Worm (Caenorhabditis elegans): Measurements from ENCODE around the gene Y75B8A.31.

Gene Y75B8A.31

DNA sequence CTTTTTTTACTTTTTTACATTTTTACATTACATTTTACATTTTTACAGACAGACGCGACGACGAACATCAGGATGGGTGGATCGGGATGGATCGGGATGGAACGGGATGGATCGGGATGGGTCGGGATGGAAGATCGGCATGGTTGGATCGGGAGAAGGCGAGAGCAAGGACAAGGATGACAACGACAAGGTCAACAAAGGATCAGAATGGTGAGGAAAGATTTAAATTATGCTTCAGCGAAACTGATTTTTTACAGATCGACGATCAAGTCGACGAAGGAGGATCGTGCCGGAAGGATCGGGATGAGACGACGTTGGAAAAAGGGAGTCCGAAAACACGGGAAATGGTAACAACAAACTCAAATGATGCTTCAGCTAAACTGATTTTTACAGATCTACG is 36.7 kb downstream of the Y75B8A.31 start:
- no peak for TF ChIP-seq ceh-82 (tag; optimal IDR thresholded peaks at IDR 0.05)
- TF ChIP-seq mxl-3 (GFP tag; optimal IDR thresholded peaks at IDR 0.05), result no peak
- no peak for TF ChIP-seq tra-1 (GFP tag; IDR thresholded peaks at IDR 0.05)
- TF ChIP-seq egl-43 (GFP tag; IDR thresholded peaks at IDR 0.05), result no peak
- TF ChIP-seq aha-1 (tag), result peak; percentile 92
- TF ChIP-seq nhr-102 (tag; optimal IDR thresholded peaks at IDR 0.05), result no peak
- TF ChIP-seq nhr-48 (tag; optimal IDR thresholded peaks at IDR 0.05), result no peak

DNA sequence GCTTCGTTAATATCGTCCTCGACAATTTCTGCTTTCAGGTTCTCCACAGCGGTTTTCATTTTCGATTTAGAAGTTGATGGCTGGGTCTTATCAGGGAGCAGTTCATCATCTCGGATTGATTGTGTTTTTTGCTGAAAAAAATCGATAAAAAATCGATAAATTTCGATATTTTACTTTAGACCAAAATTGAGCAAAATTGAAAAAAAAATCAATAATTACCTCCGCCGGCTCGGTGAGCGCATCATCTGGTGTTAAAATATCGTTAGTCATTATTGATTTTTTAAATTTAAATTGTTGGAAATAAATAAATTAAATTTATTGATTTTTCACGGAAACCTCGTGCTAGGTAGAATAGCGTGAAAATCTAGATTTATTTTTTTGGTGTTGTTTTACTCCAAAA is 43.6 kb downstream of the Y75B8A.31 start, which contains the start of gene Y49E10.10:
Gene Y49E10.10, plus strand, starts transcription at position 381 of the 400 bp plus-strand sequence.
- TF ChIP-seq hlh-11 (tag; optimal IDR thresholded peaks at IDR 0.05) (no peak), ceh-28 (tag; optimal IDR thresholded peaks at IDR 0.05) (peak; percentile 93)

DNA sequence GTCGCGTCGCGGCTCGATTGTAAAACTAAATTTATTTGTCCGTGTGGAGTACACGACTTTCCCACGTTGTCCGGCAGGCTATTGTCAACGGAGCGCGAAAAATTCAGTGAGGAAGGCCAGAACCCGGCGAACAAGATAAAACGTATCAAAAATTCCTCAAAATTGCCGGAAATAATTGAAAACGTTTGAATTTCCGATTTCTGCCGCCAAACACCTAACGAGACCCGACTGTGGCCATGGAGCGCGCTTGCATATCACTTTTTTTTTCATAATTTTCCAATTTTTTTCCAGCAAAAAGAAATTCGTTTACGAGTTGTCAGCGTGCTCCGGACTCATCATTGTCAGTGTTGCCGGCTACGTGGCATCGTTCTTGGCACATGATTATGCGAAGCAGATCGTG is 47.0 kb downstream of the Y75B8A.31 start:
- TF ChIP-seq unc-62 (GFP tag; optimal IDR thresholded peaks at IDR 0.05 in 1 of 2) (peak in 1 of 2 experiments; percentile 55), unc-62 (tag; optimal IDR thresholded peaks at IDR 0.05) (no peak), T26A8.4 (GFP tag; IDR thresholded peaks at IDR 0.05) (no peak), aha-1 (tag) (peak; percentile 93), aly-2 (tag; optimal IDR thresholded peaks at IDR 0.05) (no peak), hif-1 (tag; optimal IDR thresholded peaks at IDR 0.05) (no peak)

ce11 chrIII:12399709-12400108 is 48.3 kb downstream of the Y75B8A.31 start:
- TF ChIP-seq Y75B8A.6 (GFP tag; IDR thresholded peaks at IDR 0.05), result no peak
- TF ChIP-seq mes-2 (tag; optimal IDR thresholded peaks at IDR 0.05; ENCODE audit: poor library complexity, severe bottlenecking), result peak; percentile 61
- peak; percentile 68 for TF ChIP-seq hmg-1.1 (GFP tag; IDR thresholded peaks at IDR 0.05)
- TF ChIP-seq lim-7 (GFP tag; IDR thresholded peaks at IDR 0.05), result peak; percentile 75
- TF ChIP-seq lin-38 (GFP tag; IDR thresholded peaks at IDR 0.05), result peak; percentile 72
- TF ChIP-seq mep-1 (tag; optimal IDR thresholded peaks at IDR 0.05), result no peak
- peak; percentile 51; the same call in 1 of the 2 replicates for TF ChIP-seq dmd-9 (GFP tag; IDR thresholded peaks at IDR 0.05)
- peak in 1 of 2 experiments; percentile 62 for TF ChIP-seq unc-62 (GFP tag; optimal IDR thresholded peaks at IDR 0.05 in 1 of 2)
- TF ChIP-seq unc-62 (tag; optimal IDR thresholded peaks at IDR 0.05), result no peak
- TF ChIP-seq nhr-42 (GFP tag; IDR thresholded peaks at IDR 0.05), result 0 out of 2 replicates have a peak, but pooled peaks have one; percentile 7
- peak; percentile 4 for TF ChIP-seq hlh-30 (tag; optimal IDR thresholded peaks at IDR 0.05; ENCODE audit: insufficient read depth)
- no peak for TF ChIP-seq fos-1 (tag; optimal IDR thresholded peaks at IDR 0.05)
- TF ChIP-seq zfp-2 (tag; optimal IDR thresholded peaks at IDR 0.05), result peak; percentile 7
- peak; percentile 59 for TF ChIP-seq vab-7 (GFP tag; IDR thresholded peaks at IDR 0.05)
- peak; percentile 61; the same call in 1 of the 2 replicates for TF ChIP-seq pha-4 (GFP tag; IDR thresholded peaks at IDR 0.05)
- TF ChIP-seq pha-4 (tag; optimal IDR thresholded peaks at IDR 0.05), result no peak
- peak; percentile 25; the same call in 1 of the 2 replicates for TF ChIP-seq dmd-6 (GFP tag; IDR thresholded peaks at IDR 0.05)
- peak; percentile 53 for TF ChIP-seq T26A8.4 (GFP tag; IDR thresholded peaks at IDR 0.05)
- no peak for TF ChIP-seq F37D6.2 (tag; optimal IDR thresholded peaks at IDR 0.05)
- peak; percentile 55; the same call in 1 of the 2 replicates for TF ChIP-seq ctbp-1 (GFP tag; IDR thresholded peaks at IDR 0.05)
- TF ChIP-seq lin-29 (GFP tag; IDR thresholded peaks at IDR 0.05), result 0 out of 2 replicates have a peak, but pooled peaks have one; percentile 16
- TF ChIP-seq lir-3 (tag; optimal IDR thresholded peaks at IDR 0.05), result no peak
- TF ChIP-seq F44E2.7 (GFP tag; IDR thresholded peaks at IDR 0.05), result 0 out of 2 replicates have a peak, but pooled peaks have one; percentile 13
- peak; percentile 83 for TF ChIP-seq egl-43 (GFP tag; IDR thresholded peaks at IDR 0.05)
- peak; percentile 33 for TF ChIP-seq rbr-2 (tag; optimal IDR thresholded peaks at IDR 0.05)
- TF ChIP-seq madf-9 (GFP tag; conservative IDR thresholded peaks at IDR 0.05), result peak; percentile 43; the same call in 1 of the 2 replicates
- TF ChIP-seq spr-3 (GFP tag; optimal IDR thresholded peaks at IDR 0.05), result peak; percentile 15
- TF ChIP-seq D1046.2 (GFP tag; IDR thresholded peaks at IDR 0.05), result 0 out of 2 replicates have a peak, but pooled peaks have one; percentile 56
- TF ChIP-seq daf-16 (GFP tag; optimal IDR thresholded peaks at IDR 0.05), result peak in 1 of 2 experiments; percentile 20
- no peak for TF ChIP-seq daf-16 (tag; optimal IDR thresholded peaks at IDR 0.05)
- peak in 1 of 2 experiments; percentile 59; a peak in 1 of 4 replicates for TF ChIP-seq madf-5 (GFP tag; IDR thresholded peaks at IDR 0.05)
- peak; percentile 49; the same call in 1 of the 2 replicates for TF ChIP-seq Y48G9A.11 (GFP tag; IDR thresholded peaks at IDR 0.05)
- TF ChIP-seq dmd-8 (GFP tag; IDR thresholded peaks at IDR 0.05), result 0 out of 2 replicates have a peak, but pooled peaks have one; percentile 50
- peak; percentile 39 for TF ChIP-seq mxl-3 (GFP tag; optimal IDR thresholded peaks at IDR 0.05)
- no peak for TF ChIP-seq lin-39 (tag; optimal IDR thresholded peaks at IDR 0.05)
- TF ChIP-seq tra-1 (GFP tag; IDR thresholded peaks at IDR 0.05), result 0 out of 2 replicates have a peak, but pooled peaks have one; percentile 22
